Worm (Caenorhabditis elegans) whole organism, L2 larva: ENCODE results near the gene ZK154.5.

Experiments
- ceh-82 ChIP-seq: fragments of 150-350 bp; optimal IDR thresholded peaks from 2 replicates; lab custom pipeline; 2014; ENCODE audit warnings: missing biosample characterization, missing genetic modification characterization
- fos-1 ChIP-seq: fragments of 150-350 bp; optimal IDR thresholded peaks from 2 replicates; lab custom pipeline; 2014; ENCODE audit warnings: missing biosample characterization, missing genetic modification characterization
- lin-39 ChIP-seq: fragments of 150-350 bp; optimal IDR thresholded peaks from 2 replicates; lab custom pipeline; 2014; ENCODE audit warnings: missing biosample characterization, missing genetic modification reagents, missing genetic modification characterization
- nhr-77 ChIP-seq: fragments of 150-350 bp; optimal IDR thresholded peaks from 2 replicates; lab custom pipeline; 2014; ENCODE audit warnings: missing biosample characterization, missing genetic modification characterization
- ztf-11 ChIP-seq: sonication (generic microtip); optimal IDR thresholded peaks from 2 replicates; lab custom pipeline; 2017; ENCODE audit warnings: missing biosample characterization, missing genetic modification characterization

DNA sequence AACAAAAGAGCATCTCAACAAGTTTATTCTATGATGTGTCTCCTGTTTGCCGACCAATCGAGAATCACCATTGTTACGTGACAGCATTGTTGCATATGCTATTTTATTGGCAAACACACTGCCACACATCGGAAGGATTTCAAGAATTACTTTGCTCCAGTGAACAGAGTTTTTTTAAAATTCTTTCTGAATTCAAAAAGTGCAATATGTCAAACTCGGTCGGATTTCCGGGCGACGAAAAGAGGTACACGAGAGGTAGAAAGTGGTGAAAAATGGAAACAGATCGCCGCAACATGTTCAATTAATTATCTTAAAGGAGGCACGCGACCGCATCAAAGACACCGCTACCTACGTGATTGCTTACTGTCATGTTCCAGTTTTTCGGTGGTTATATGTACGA, 37.7 kb downstream of the ZK154.5 start:
- TF ChIP-seq lin-39 (tag; lab: Kevin White, UChicago) (no peak), nhr-77 (no peak), ztf-11 (tag; lab: Kevin White, UChicago) (no peak), ceh-82 (no peak), fos-1 (tag; lab: Kevin White, UChicago) (no peak)
